Fruit fly (Drosophila melanogaster): ENCODE data around the gene Spase22-23.

DNA sequence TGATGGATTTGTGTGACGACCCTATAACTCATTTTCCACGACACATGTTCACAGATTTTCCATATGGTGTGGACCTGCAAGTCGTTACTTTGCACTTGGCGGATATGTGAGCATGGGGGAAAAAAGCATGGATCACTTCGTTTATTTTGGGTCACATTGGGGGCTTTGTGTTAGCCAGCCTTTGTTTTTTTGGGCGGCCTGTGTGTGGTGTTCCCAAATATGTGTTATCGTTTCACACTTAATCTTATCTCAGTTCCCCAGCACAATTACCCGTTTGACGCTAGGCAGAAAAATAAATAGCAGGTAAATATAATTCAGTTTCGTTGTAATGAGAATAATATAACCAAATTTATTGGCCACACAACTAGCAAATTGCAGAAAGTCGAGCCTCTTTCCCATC lies 38.5 kb upstream of the Spase22-23 start:
- TF ChIP-seq CG7928 (GFP tag; optimal IDR thresholded peaks at IDR 0.05): no peak
- no peak for TF ChIP-seq CG13424 (tag; optimal IDR thresholded peaks at IDR 0.05)
- no peak for TF ChIP-seq br (optimal IDR thresholded peaks at IDR 0.05)
- no peak for TF ChIP-seq Stat92E (GFP tag; optimal IDR thresholded peaks at IDR 0.05)
- no peak for TF ChIP-seq CG12942 (GFP tag; optimal IDR thresholded peaks at IDR 0.05)
- no peak for TF ChIP-seq CG6175 (GFP tag; IDR thresholded peaks at IDR 0.05)
- TF ChIP-seq vnd (GFP tag; IDR thresholded peaks at IDR 0.05; ENCODE audit: partially characterized antibody): no peak
- no peak for TF ChIP-seq Sry-δ (GFP tag; optimal IDR thresholded peaks at IDR 0.05)
- TF ChIP-seq CG32772 (GFP tag; IDR thresholded peaks at IDR 0.05): no peak
- TF ChIP-seq CG11456 (GFP tag; IDR thresholded peaks at IDR 0.05): no peak
